Worm (Caenorhabditis elegans) whole organism, young adult: ENCODE measurements around the gene T02D1.7.

Source experiments
- F33H1.4 ChIP-seq: fragments of 200-800 bp; sonication (Bioruptor generic); IDR thresholded peaks from 2 replicates; pipeline ENCODE4 v1.3.6; 2022; ENCODE audit warnings: missing genetic modification reagents, missing genetic modification characterization, missing compliant biosample characterization
- F57C9.4 ChIP-seq: sonication (generic microtip); optimal IDR thresholded peaks from 2 replicates; lab custom pipeline; 2017; ENCODE audit warnings: mild to moderate bottlenecking, missing genetic modification characterization, missing compliant biosample characterization
- Y67H2A.10 ChIP-seq: fragments of 200-800 bp; sonication (Bioruptor generic); conservative IDR thresholded peaks from 2 replicates; pipeline ENCODE4 v1.3.6; 2022; ENCODE audit warnings: missing genetic modification reagents, missing genetic modification characterization, missing compliant biosample characterization
- aptf-3 ChIP-seq: fragments of 200-800 bp; sonication (Bioruptor generic); IDR thresholded peaks from 2 replicates; pipeline ENCODE4 v1.3.6; 2022; ENCODE audit warnings: missing genetic modification characterization, missing compliant biosample characterization
- ccch-3 ChIP-seq: fragments of 200-800 bp; sonication (Bioruptor generic); optimal IDR thresholded peaks from 2 replicates; lab custom pipeline; 2018; ENCODE audit warnings: mild to moderate bottlenecking, missing genetic modification characterization, missing compliant biosample characterization
- ets-4 ChIP-seq: fragments of 200-800 bp; sonication (Bioruptor generic); optimal IDR thresholded peaks from 2 replicates; lab custom pipeline; 2018; ENCODE audit warnings: mild to moderate bottlenecking, missing genetic modification characterization, missing compliant biosample characterization
- lin-35 ChIP-seq, 3 experiments: fragments of 150-350 bp in 2 of 3; sonication (generic microtip) in 1 of 3; optimal IDR thresholded peaks; 2 replicates each; lab custom pipeline; 2014 to 2018; ENCODE audit warnings: missing biosample characterization in 3 of 3, missing genetic modification characterization in 3 of 3, missing genetic modification reagents in 3 of 3
- nhr-80 ChIP-seq: sonication (generic microtip); optimal IDR thresholded peaks from 2 replicates; lab custom pipeline; 2016; ENCODE audit warnings: missing genetic modification characterization, missing compliant biosample characterization
- pha-4 ChIP-seq: fragments of 150-350 bp; sonication (generic microtip); optimal IDR thresholded peaks from 2 replicates; lab custom pipeline; 2014; ENCODE audit warnings: missing biosample characterization, missing genetic modification reagents, missing genetic modification characterization
- repo-1 ChIP-seq: sonication (generic microtip); optimal IDR thresholded peaks from 2 replicates; lab custom pipeline; 2017; ENCODE audit warnings: mild to moderate bottlenecking, missing genetic modification characterization, missing compliant biosample characterization
- sdz-38 ChIP-seq: sonication (generic microtip); optimal IDR thresholded peaks from 2 replicates; lab custom pipeline; 2016; ENCODE audit warnings: missing genotype, missing genetic modification characterization, missing compliant biosample characterization
- sea-2 ChIP-seq: fragments of 200-800 bp; sonication (Bioruptor generic); IDR thresholded peaks from 2 replicates; pipeline ENCODE4 v1.3.6; 2022; ENCODE audit warnings: missing genetic modification characterization, missing compliant biosample characterization

- TF ChIP-seq repo-1 (tag; lab: Kevin White, UChicago) (no peak), ccch-3 (GFP tag; lab: Kevin White, UChicago) (no peak), ets-4 (GFP tag; lab: Kevin White, UChicago) (no peak), aptf-3 (GFP tag; lab: Robert Waterston, UW) (no peak), sdz-38 (tag; lab: Kevin White, UChicago) (no peak), F33H1.4 (GFP tag; lab: Robert Waterston, UW) (no peak), lin-35 (GFP tag; optimal IDR thresholded peaks at IDR 0.05; lab: Kevin White, UChicago) (no peak), sea-2 (GFP tag; lab: Robert Waterston, UW) (no peak), Y67H2A.10 (no peak), nhr-80 (tag; lab: Kevin White, UChicago) (no peak), F57C9.4 (tag; lab: Kevin White, UChicago) (no peak), pha-4 (tag; lab: Kevin White, UChicago) (no peak)
These were observed 23.9 kb downstream of the T02D1.7 start, which contains the start of gene C30H6.12 for ce11 chrIV:17383046-17383445.
